Worm (Caenorhabditis elegans): ENCODE measurements around the gene cbp-3.

Gene cbp-3

ce11 chrIII:9867780-9868503, 45.9 kb upstream of the cbp-3 start, which contains the start of gene dhhc-4 (continued):
- TF ChIP-seq dpl-1 (GFP tag; optimal IDR thresholded peaks at IDR 0.05) (peak; percentile 59), ets-4 (GFP tag; optimal IDR thresholded peaks at IDR 0.05) (no peak), tbp1 (GFP tag; optimal IDR thresholded peaks at IDR 0.05) (no peak), madf-3 (GFP tag; IDR thresholded peaks at IDR 0.05) (0 out of 2 replicates have a peak, but pooled peaks have one; percentile 40), ztf-18 (tag; optimal IDR thresholded peaks at IDR 0.05) (no peak), lin-26 (GFP tag; IDR thresholded peaks at IDR 0.05) (no peak), cebp-1 (GFP tag; IDR thresholded peaks at IDR 0.05) (no peak), cebp-1 (tag; optimal IDR thresholded peaks at IDR 0.05) (no peak), ceh-100 (GFP tag; IDR thresholded peaks at IDR 0.05) (peak; percentile 33; the same call in 1 of the 2 replicates), xnd-1 (tag; optimal IDR thresholded peaks at IDR 0.05) (peak; percentile 43), madf-8 (GFP tag; conservative IDR thresholded peaks at IDR 0.05) (peak; percentile 37; the same call in 1 of the 2 replicates), lin-40 (tag; optimal IDR thresholded peaks at IDR 0.05) (peak; percentile 55), let-607 (tag; optimal IDR thresholded peaks at IDR 0.05) (peak in 1 of 2 experiments; percentile 71), unc-130 (GFP tag; optimal IDR thresholded peaks at IDR 0.05) (peak; percentile 83), madf-10 (tag; optimal IDR thresholded peaks at IDR 0.05) (peak; percentile 62), cebp-2 (GFP tag; IDR thresholded peaks at IDR 0.05) (no peak), sea-2 (GFP tag; IDR thresholded peaks at IDR 0.05) (no peak), rcor-1 (GFP tag; IDR thresholded peaks at IDR 0.05) (0 out of 2 replicates have a peak, but pooled peaks have one; percentile 41)

DNA sequence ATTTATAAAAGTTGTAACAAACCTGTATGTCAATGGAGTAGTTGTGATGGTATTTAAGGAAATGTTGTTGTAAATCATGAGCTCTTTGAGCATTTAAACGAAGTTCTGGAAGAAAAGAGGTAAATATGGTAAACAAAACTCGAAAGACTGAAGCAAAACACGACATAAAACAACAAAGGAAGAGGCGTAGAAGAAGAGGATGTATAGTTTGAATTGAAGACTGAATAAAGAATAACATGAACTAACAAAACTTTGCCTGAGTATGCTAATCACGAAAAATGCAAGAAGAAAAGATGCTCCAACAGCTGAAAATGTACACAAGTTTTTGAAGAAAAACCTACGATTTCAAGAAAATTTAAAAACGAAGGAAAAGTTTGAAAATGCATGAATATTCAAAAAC, 42.8 kb upstream of the cbp-3 start, which contains the start of gene ZK757.1:
Gene ZK757.1 (minus strand): TSS at position 101 of the 400 bp plus-strand sequence.
- TF ChIP-seq ztf-3 (GFP tag; optimal IDR thresholded peaks at IDR 0.05): no peak
- TF ChIP-seq Y53G8AR.9 (GFP tag; conservative IDR thresholded peaks at IDR 0.05): no peak
- no peak for TF ChIP-seq ztf-25 (GFP tag; IDR thresholded peaks at IDR 0.05)
- no peak for TF ChIP-seq F49E8.2 (tag; optimal IDR thresholded peaks at IDR 0.05; ENCODE audit: insufficient read depth)
- no peak for TF ChIP-seq athp-1 (tag; optimal IDR thresholded peaks at IDR 0.05)
- TF ChIP-seq snpc-1.3 (tag; optimal IDR thresholded peaks at IDR 0.05; ENCODE audit: insufficient read depth): no peak
- TF ChIP-seq F33H1.4 (GFP tag; IDR thresholded peaks at IDR 0.05): no peak
- TF ChIP-seq nhr-120 (GFP tag; IDR thresholded peaks at IDR 0.05): no peak
- no peak for TF ChIP-seq sptf-2 (GFP tag; optimal IDR thresholded peaks at IDR 0.05)
- TF ChIP-seq akir-1 (GFP tag; optimal IDR thresholded peaks at IDR 0.05): no peak
- TF ChIP-seq C06A6.2 (GFP tag; conservative IDR thresholded peaks at IDR 0.05): no peak
- no peak for TF ChIP-seq lir-1 (GFP tag; conservative IDR thresholded peaks at IDR 0.05)
- no peak for TF ChIP-seq nhr-80 (tag; optimal IDR thresholded peaks at IDR 0.05)
- TF ChIP-seq egl-44 (GFP tag; IDR thresholded peaks at IDR 0.05): no peak
- TF ChIP-seq ama-1 (optimal IDR thresholded peaks at IDR 0.05): no peak
- no peak for TF ChIP-seq ama-1 (GFP tag; optimal IDR thresholded peaks at IDR 0.05)

DNA sequence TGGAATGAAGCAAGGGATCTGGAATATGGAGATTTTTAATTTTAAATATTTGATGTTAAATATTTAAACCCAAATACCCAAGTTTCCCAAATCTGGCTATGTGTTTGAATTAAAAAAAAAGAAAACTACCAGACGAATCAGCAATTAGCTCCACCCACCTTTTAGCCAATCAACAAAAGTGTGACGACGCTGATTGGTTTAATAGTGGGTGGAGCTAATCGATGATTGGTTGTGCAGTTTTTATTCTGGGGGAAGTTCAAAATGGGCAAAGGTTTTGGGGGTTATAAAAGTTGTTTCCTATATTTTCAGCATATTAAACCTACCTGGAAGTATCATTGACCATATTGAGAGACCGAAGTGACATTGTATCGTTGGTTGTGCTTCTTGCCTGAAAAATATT, 39.3 kb upstream of the cbp-3 start:
- TF ChIP-seq snpc-1.3 (tag; optimal IDR thresholded peaks at IDR 0.05; ENCODE audit: insufficient read depth) (no peak), D2030.7 (GFP tag; IDR thresholded peaks at IDR 0.05) (no peak), ceh-91 (GFP tag; IDR thresholded peaks at IDR 0.05) (no peak), let-607 (tag; optimal IDR thresholded peaks at IDR 0.05) (no peak), bed-2 (GFP tag; IDR thresholded peaks at IDR 0.05) (no peak), nhr-27 (tag; optimal IDR thresholded peaks at IDR 0.05) (no peak), tbp1 (GFP tag; optimal IDR thresholded peaks at IDR 0.05) (no peak), F55B11.4 (tag; optimal IDR thresholded peaks at IDR 0.05; ENCODE audit: borderline replicate concordance, insufficient read depth) (no peak), F10E7.11 (tag; optimal IDR thresholded peaks at IDR 0.05) (no peak), ztf-3 (GFP tag; optimal IDR thresholded peaks at IDR 0.05) (no peak), dpff-1 (tag; optimal IDR thresholded peaks at IDR 0.05) (no peak), dox-1 (GFP tag; IDR thresholded peaks at IDR 0.05) (no peak), let-526 (GFP tag; IDR thresholded peaks at IDR 0.05) (no peak), fkh-3 (tag; optimal IDR thresholded peaks at IDR 0.05) (no peak), Y53G8AR.9 (GFP tag; conservative IDR thresholded peaks at IDR 0.05) (no peak), bed-1 (GFP tag; IDR thresholded peaks at IDR 0.05) (no peak)
